Fruit fly (Drosophila melanogaster) Kc167 (cell line): ENCODE measurements around the gene CheB38a.

Experiments used
- h ChIP-seq: fragments of >200 bp; optimal IDR thresholded peaks from 3 replicates; lab custom pipeline; 2018; ENCODE audit warnings: missing external identifiers
- psq ChIP-seq: fragments of >200 bp; optimal IDR thresholded peaks from 2 replicates; lab custom pipeline; 2017; ENCODE audit warnings: missing external identifiers
- ttk ChIP-seq: sonication (Bioruptor generic); optimal IDR thresholded peaks from 2 replicates; lab custom pipeline; 2017; ENCODE audit warnings: missing external identifiers

DNA sequence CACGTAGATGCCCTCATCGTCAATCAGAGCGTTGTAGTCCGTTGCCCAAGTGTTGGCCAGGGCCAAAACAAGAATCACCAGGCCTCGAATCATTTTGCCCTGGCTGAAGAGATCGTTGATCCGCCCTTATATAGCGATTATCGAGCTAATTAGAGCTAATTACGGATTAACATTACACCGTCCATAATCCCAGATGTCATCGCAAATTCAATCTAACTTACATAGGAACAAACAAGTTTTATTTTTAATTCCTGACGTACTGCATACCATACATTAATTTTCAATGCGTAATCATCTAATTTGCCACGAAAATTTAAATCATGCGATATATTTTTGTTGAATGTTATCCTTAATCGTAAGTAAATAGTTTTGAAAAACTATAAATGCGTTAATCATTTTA lies 1.2 kb downstream of the CheB38a start, which contains the start of gene CheB38b:
- TF ChIP-seq psq (lab: Kevin White, UChicago) = no peak
- TF ChIP-seq h = no peak
- no peak for TF ChIP-seq ttk (lab: Kevin White, UChicago)
